Fruit fly (Drosophila melanogaster): Measurements from ENCODE around the gene Cyp305a1.

- TF ChIP-seq psq (optimal IDR thresholded peaks at IDR 0.05), result no peak
- TF ChIP-seq insv (optimal IDR thresholded peaks at IDR 0.05), result no peak
- TF ChIP-seq ttk (optimal IDR thresholded peaks at IDR 0.05), result no peak
- no peak for TF ChIP-seq Sin3A (optimal IDR thresholded peaks at IDR 0.05)
- TF ChIP-seq h (optimal IDR thresholded peaks at IDR 0.05), result no peak
Measured at dm6 chr3L:19790564-19790928, 22.6 kb downstream of the Cyp305a1 start.

Data from Kc167 (cell line).